Fruit fly (Drosophila melanogaster): ENCODE measurements around the gene Calx.

Calx gene

DNA sequence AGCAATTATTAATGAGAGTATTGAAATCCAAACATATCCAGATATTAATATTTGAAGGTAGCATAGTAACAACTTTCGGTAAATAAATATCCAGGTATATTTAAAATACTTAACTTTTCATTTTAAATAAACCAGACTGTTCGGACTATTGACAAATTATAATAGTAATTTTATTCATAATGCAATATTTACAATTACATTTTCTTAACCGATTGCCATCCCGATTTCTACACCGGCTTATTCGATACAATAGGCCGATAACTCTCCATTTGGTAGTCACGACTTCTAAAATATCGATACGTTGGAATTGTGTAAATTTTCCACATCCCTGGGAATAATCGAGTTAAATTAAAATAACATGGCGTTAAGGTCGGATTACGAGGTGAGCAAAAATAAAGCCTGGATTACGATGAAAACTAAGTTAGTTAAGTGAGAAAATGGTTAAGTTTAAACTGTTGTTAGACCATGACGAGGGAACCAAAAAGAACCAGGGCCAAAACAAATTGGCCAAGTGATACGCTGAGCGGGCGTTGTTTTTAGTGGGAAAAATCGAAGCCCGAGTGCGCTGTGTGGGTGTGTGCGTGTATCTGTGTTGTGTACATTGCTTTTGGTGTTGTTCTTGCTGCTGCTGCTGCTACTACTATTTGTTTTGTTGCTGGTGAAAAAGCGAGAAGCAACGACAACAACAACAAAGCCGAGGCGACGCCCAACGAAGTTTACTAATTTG, 29.4 kb upstream of the Calx start, which contains the start of gene Atpalpha (continued):
- TF ChIP-seq salm (tag; optimal IDR thresholded peaks at IDR 0.05): peak; percentile 36
- no peak for TF ChIP-seq wor (GFP tag; IDR thresholded peaks at IDR 0.05)
- TF ChIP-seq Atf-2 (GFP tag; optimal IDR thresholded peaks at IDR 0.05): no peak
- TF ChIP-seq prd (optimal IDR thresholded peaks at IDR 0.05): no peak
- TF ChIP-seq prd (GFP tag; IDR thresholded peaks at IDR 0.05): 0 out of 3 replicates have a peak, but pooled peaks have one; percentile 12
- TF ChIP-seq CG3847 (GFP tag; IDR thresholded peaks at IDR 0.05): no peak
- TF ChIP-seq Usf (GFP tag; optimal IDR thresholded peaks at IDR 0.05): no peak
- no peak for TF ChIP-seq CG12071 (GFP tag; optimal IDR thresholded peaks at IDR 0.05)
- peak; percentile 19 for TF ChIP-seq Hsf (GFP tag; optimal IDR thresholded peaks at IDR 0.05)
- TF ChIP-seq lab (GFP tag; optimal IDR thresholded peaks at IDR 0.05): no peak
- no peak for TF ChIP-seq CG11456 (GFP tag; IDR thresholded peaks at IDR 0.05)
- TF ChIP-seq Max (GFP tag; optimal IDR thresholded peaks at IDR 0.05): no peak
- TF ChIP-seq rib (GFP tag; IDR thresholded peaks at IDR 0.05): no peak
- TF ChIP-seq ash1 (GFP tag; optimal IDR thresholded peaks at IDR 0.05): no peak
- no peak for TF ChIP-seq fd3F (GFP tag; optimal IDR thresholded peaks at IDR 0.05)
- no peak for TF ChIP-seq gce (GFP tag; IDR thresholded peaks at IDR 0.05)
- no peak for TF ChIP-seq Gsc (GFP tag; IDR thresholded peaks at IDR 0.05)
- no peak for TF ChIP-seq sc (optimal IDR thresholded peaks at IDR 0.05)
- no peak for TF ChIP-seq sc (GFP tag; optimal IDR thresholded peaks at IDR 0.05)
- TF ChIP-seq CG13123 (GFP tag; optimal IDR thresholded peaks at IDR 0.05): no peak
- peak; percentile 30; the same call in 1 of the 3 replicates for TF ChIP-seq Dbx (GFP tag; IDR thresholded peaks at IDR 0.05)
- peak; percentile 97 for TF ChIP-seq zen2 (GFP tag; IDR thresholded peaks at IDR 0.05; ENCODE audit: partially characterized antibody)
- TF ChIP-seq CG2712 (tag; optimal IDR thresholded peaks at IDR 0.05): peak; percentile 32
- no peak for TF ChIP-seq Hr3 (GFP tag; optimal IDR thresholded peaks at IDR 0.05)
- peak; percentile 87 for TF ChIP-seq inv (GFP tag; IDR thresholded peaks at IDR 0.05; ENCODE audit: partially characterized antibody)
- TF ChIP-seq Nf-YB (GFP tag; optimal IDR thresholded peaks at IDR 0.05): peak; percentile 8
- TF ChIP-seq dmrt99B (tag; optimal IDR thresholded peaks at IDR 0.05): no peak
- TF ChIP-seq ERR (GFP tag; optimal IDR thresholded peaks at IDR 0.05): no peak
- no peak for TF ChIP-seq B-H1 (GFP tag; IDR thresholded peaks at IDR 0.05)
- no peak for TF ChIP-seq sob (GFP tag; IDR thresholded peaks at IDR 0.05)
- no peak for TF ChIP-seq CG11398 (GFP tag; optimal IDR thresholded peaks at IDR 0.05)
- TF ChIP-seq chn (GFP tag; optimal IDR thresholded peaks at IDR 0.05): no peak
- TF ChIP-seq Six4 (GFP tag; optimal IDR thresholded peaks at IDR 0.05): no peak
- no peak for TF ChIP-seq CG17328 (GFP tag; IDR thresholded peaks at IDR 0.05)
- no peak for TF ChIP-seq CG13296 (GFP tag; optimal IDR thresholded peaks at IDR 0.05)
- no peak for TF ChIP-seq CG9437 (GFP tag; optimal IDR thresholded peaks at IDR 0.05)
- no peak for TF ChIP-seq HLH3B (GFP tag; IDR thresholded peaks at IDR 0.05)
- TF ChIP-seq cato (GFP tag; optimal IDR thresholded peaks at IDR 0.05; ENCODE audit: borderline replicate concordance): no peak
- peak; percentile 87; the same call in 1 of the 2 replicates for TF ChIP-seq CG42726 (GFP tag; IDR thresholded peaks at IDR 0.05; ENCODE audit: partially characterized antibody)
- TF ChIP-seq CG4854 (GFP tag; optimal IDR thresholded peaks at IDR 0.05): no peak
- no peak for TF ChIP-seq CG12236 (GFP tag; optimal IDR thresholded peaks at IDR 0.05)
- no peak for TF ChIP-seq her (GFP tag; optimal IDR thresholded peaks at IDR 0.05)
- TF ChIP-seq twi (tag; optimal IDR thresholded peaks at IDR 0.05): no peak
- TF ChIP-seq CG7556 (GFP tag; optimal IDR thresholded peaks at IDR 0.05): peak; percentile 11
- 0 out of 2 replicates have a peak, but pooled peaks have one; percentile 25 for TF ChIP-seq Awh (GFP tag; IDR thresholded peaks at IDR 0.05)
- TF ChIP-seq CG15011 (GFP tag; optimal IDR thresholded peaks at IDR 0.05): no peak
- TF ChIP-seq CG12769 (tag; optimal IDR thresholded peaks at IDR 0.05): no peak
- TF ChIP-seq kah (GFP tag; optimal IDR thresholded peaks at IDR 0.05): no peak
- peak; percentile 42 for TF ChIP-seq odd (GFP tag; optimal IDR thresholded peaks at IDR 0.05)
- TF ChIP-seq bsh (GFP tag; optimal IDR thresholded peaks at IDR 0.05): no peak
- TF ChIP-seq HLH54F (GFP tag; optimal IDR thresholded peaks at IDR 0.05): no peak
